Worm (Caenorhabditis elegans) whole organism, L1 larva: Measurements from ENCODE around the gene F32A5.4.

Experiments used
- C16A3.4 ChIP-seq: fragments of 150-350 bp; optimal IDR thresholded peaks from 2 replicates; lab custom pipeline; 2014; ENCODE audit warnings: missing biosample characterization, missing genetic modification characterization
- alr-1 ChIP-seq: fragments of 200-800 bp; sonication (Bioruptor generic); optimal IDR thresholded peaks from 2 replicates; lab custom pipeline; 2018; ENCODE audit warnings: borderline replicate concordance, mild to moderate bottlenecking, missing genetic modification characterization, missing compliant biosample characterization
- ama-1 ChIP-seq: fragments of 150-350 bp; optimal IDR thresholded peaks from 2 replicates; lab custom pipeline; 2014
- blmp-1 ChIP-seq: fragments of 150-350 bp; optimal IDR thresholded peaks from 2 replicates; lab custom pipeline; 2014; ENCODE audit warnings: missing biosample characterization, missing genetic modification characterization
- ceh-63 ChIP-seq: fragments of 200-800 bp; sonication (Bioruptor generic); optimal IDR thresholded peaks from 2 replicates; lab custom pipeline; 2018; ENCODE audit warnings: mild to moderate bottlenecking, missing genetic modification characterization, missing compliant biosample characterization
- ceh-8 ChIP-seq: fragments of 200-800 bp; sonication (Bioruptor generic); optimal IDR thresholded peaks from 2 replicates; lab custom pipeline; 2018; ENCODE audit warnings: mild to moderate bottlenecking, missing genetic modification characterization, moderate library complexity, missing compliant biosample characterization
- ceh-88 ChIP-seq: fragments of 200-800 bp; sonication (Bioruptor generic); IDR thresholded peaks from 2 replicates; pipeline ENCODE4 v1.3.6; 2022; ENCODE audit warnings: missing genetic modification characterization, missing compliant biosample characterization
- efl-1 ChIP-seq, 4 experiments: fragments of 150-350 bp; optimal IDR thresholded peaks in 3 of 4; peaks in 1 of 4; 1 replicate in 1 of 4; 2 replicates in 3 of 4; lab custom pipeline; 2014; ENCODE audit warnings: missing biosample characterization in 2 of 4, missing genetic modification characterization in 2 of 4, missing genetic modification reagents in 2 of 4
- egl-27 ChIP-seq, 2 experiments: fragments of 150-350 bp in 1 of 2; sonication (generic microtip); optimal IDR thresholded peaks; 3 replicates each; lab custom pipeline; 2017 to 2018; ENCODE audit warnings: missing biosample characterization in 2 of 2, missing genetic modification characterization in 2 of 2, missing genetic modification reagents in 2 of 2
- elt-2 ChIP-seq: sonication (generic microtip); optimal IDR thresholded peaks from 2 replicates; lab custom pipeline; 2016; ENCODE audit warnings: missing genetic modification characterization, mild to moderate bottlenecking, inconsistent platforms, missing compliant biosample characterization, missing genetic modification reagents
- fkh-4 ChIP-seq: sonication (generic microtip); optimal IDR thresholded peaks from 2 replicates; lab custom pipeline; 2016; ENCODE audit warnings: missing compliant biosample characterization, missing genetic modification characterization, borderline replicate concordance
- fos-1 ChIP-seq: fragments of 150-350 bp; optimal IDR thresholded peaks from 2 replicates; lab custom pipeline; 2014; ENCODE audit warnings: missing biosample characterization, missing genetic modification characterization
- grh-1 ChIP-seq: fragments of 200-800 bp; sonication (Bioruptor generic); IDR thresholded peaks from 2 replicates; pipeline ENCODE4 v1.3.6; 2022; ENCODE audit warnings: missing genetic modification reagents, missing genetic modification characterization, missing compliant biosample characterization
- hlh-17 ChIP-seq: fragments of 200-800 bp; sonication (Bioruptor generic); optimal IDR thresholded peaks from 2 replicates; lab custom pipeline; 2018; ENCODE audit warnings: missing genetic modification characterization, mild to moderate bottlenecking, missing compliant biosample characterization, moderate library complexity, borderline replicate concordance
- isw-1 ChIP-seq: fragments of 200-800 bp; sonication (Bioruptor generic); IDR thresholded peaks from 2 replicates; pipeline ENCODE4 v1.3.6; 2022; ENCODE audit warnings: missing genetic modification characterization, missing compliant biosample characterization
- jun-1 ChIP-seq: fragments of 150-350 bp; optimal IDR thresholded peaks from 2 replicates; lab custom pipeline; 2014; ENCODE audit warnings: missing biosample characterization, missing genetic modification reagents, missing genetic modification characterization
- lin-15B ChIP-seq: fragments of 150-350 bp; sonication (generic microtip); optimal IDR thresholded peaks from 3 replicates; lab custom pipeline; 2014; ENCODE audit warnings: missing biosample characterization, missing genetic modification characterization
- lin-35 ChIP-seq, 2 experiments: fragments of 150-350 bp; optimal IDR thresholded peaks; 2 replicates each; lab custom pipeline; 2014; ENCODE audit warnings: missing biosample characterization in 2 of 2, missing genetic modification characterization in 2 of 2, missing genetic modification reagents in 2 of 2
- lin-39 ChIP-seq: fragments of 150-350 bp; optimal IDR thresholded peaks from 2 replicates; lab custom pipeline; 2014; ENCODE audit warnings: missing biosample characterization, missing genetic modification reagents, missing genetic modification characterization
- lsy-2 ChIP-seq, 2 experiments: fragments of 150-350 bp; optimal IDR thresholded peaks; 2 replicates each; lab custom pipeline; 2014; ENCODE audit warnings: missing biosample characterization in 2 of 2, missing genetic modification characterization in 2 of 2
- mab-9 ChIP-seq: fragments of 200-800 bp; sonication (Bioruptor generic); IDR thresholded peaks from 2 replicates; pipeline ENCODE4 v1.3.6; 2022; ENCODE audit warnings: missing genetic modification reagents, missing genetic modification characterization, missing compliant biosample characterization
- mdl-1 ChIP-seq, 2 experiments: fragments of 150-350 bp; optimal IDR thresholded peaks; 2 replicates each; lab custom pipeline; 2014 to 2017; ENCODE audit warnings: missing biosample characterization in 2 of 2, missing genetic modification characterization in 2 of 2, inconsistent platforms in 1 of 2
- mef-2 ChIP-seq: fragments of 150-350 bp; optimal IDR thresholded peaks from 2 replicates; lab custom pipeline; 2014; ENCODE audit warnings: missing biosample characterization, missing genetic modification characterization
- mep-1 ChIP-seq: fragments of 150-350 bp; optimal IDR thresholded peaks from 2 replicates; lab custom pipeline; 2014; ENCODE audit warnings: missing biosample characterization, missing genetic modification characterization
- nhr-11 ChIP-seq: fragments of 150-350 bp; optimal IDR thresholded peaks from 2 replicates; lab custom pipeline; 2014; ENCODE audit warnings: missing biosample characterization, missing genetic modification characterization
- nhr-19 ChIP-seq: fragments of 200-800 bp; sonication (Bioruptor generic); conservative IDR thresholded peaks from 2 replicates; pipeline ENCODE4 v1.3.6; 2022; ENCODE audit warnings: missing genetic modification characterization, missing compliant biosample characterization
- nhr-20 ChIP-seq: sonication (generic microtip); optimal IDR thresholded peaks from 2 replicates; lab custom pipeline; 2016; ENCODE audit warnings: mild to moderate bottlenecking, missing genetic modification characterization, missing compliant biosample characterization
- nhr-237 ChIP-seq: fragments of 150-350 bp; optimal IDR thresholded peaks from 2 replicates; lab custom pipeline; 2014; ENCODE audit warnings: missing biosample characterization, missing genetic modification characterization
- nhr-71 ChIP-seq: sonication (generic microtip); optimal IDR thresholded peaks from 2 replicates; lab custom pipeline; 2016; ENCODE audit warnings: mild to moderate bottlenecking, missing genetic modification characterization, moderate library complexity, missing compliant biosample characterization
- nhr-76 ChIP-seq: sonication (generic microtip); optimal IDR thresholded peaks from 2 replicates; lab custom pipeline; 2017; ENCODE audit warnings: missing biosample characterization, missing genetic modification characterization
- nhr-77 ChIP-seq: fragments of 150-350 bp; optimal IDR thresholded peaks from 2 replicates; lab custom pipeline; 2014; ENCODE audit warnings: missing biosample characterization, missing genetic modification characterization
- nhr-84 ChIP-seq: sonication (generic microtip); optimal IDR thresholded peaks from 2 replicates; lab custom pipeline; 2017; ENCODE audit warnings: missing biosample characterization, missing genetic modification characterization
- nhr-90 ChIP-seq: sonication (generic microtip); optimal IDR thresholded peaks from 2 replicates; lab custom pipeline; 2016; ENCODE audit warnings: mild to moderate bottlenecking, missing genetic modification characterization, missing compliant biosample characterization; ENCODE audit not compliant: poor library complexity
- pag-3 ChIP-seq: sonication (generic microtip); optimal IDR thresholded peaks from 2 replicates; lab custom pipeline; 2017; ENCODE audit warnings: missing genetic modification characterization, mild to moderate bottlenecking, missing compliant biosample characterization, antibody characterized with exemption, borderline replicate concordance; ENCODE audit not compliant: insufficient read depth
- snu-23 ChIP-seq: sonication (generic microtip); optimal IDR thresholded peaks from 2 replicates; lab custom pipeline; 2016; ENCODE audit warnings: missing genetic modification characterization, missing compliant biosample characterization
- sup-37 ChIP-seq: fragments of 200-800 bp; sonication (Bioruptor generic); optimal IDR thresholded peaks from 2 replicates; lab custom pipeline; 2018; ENCODE audit warnings: mild to moderate bottlenecking, missing genetic modification characterization, missing compliant biosample characterization
- swsn-7 ChIP-seq: sonication (generic microtip); optimal IDR thresholded peaks from 2 replicates; lab custom pipeline; 2016; ENCODE audit warnings: missing genetic modification characterization, missing compliant biosample characterization
- tbx-2 ChIP-seq: sonication (generic microtip); optimal IDR thresholded peaks from 2 replicates; lab custom pipeline; 2016; ENCODE audit warnings: missing genetic modification characterization, missing compliant biosample characterization
- unc-130 ChIP-seq: fragments of 150-350 bp; optimal IDR thresholded peaks from 2 replicates; lab custom pipeline; 2017; ENCODE audit warnings: missing biosample characterization, missing genetic modification characterization, inconsistent platforms
- unc-30 ChIP-seq: sonication (generic microtip); optimal IDR thresholded peaks from 2 replicates; lab custom pipeline; 2017; ENCODE audit warnings: missing biosample characterization, missing genetic modification characterization
- vab-15 ChIP-seq: sonication (generic microtip); optimal IDR thresholded peaks from 2 replicates; lab custom pipeline; 2017; ENCODE audit warnings: missing genotype, mild to moderate bottlenecking, missing genetic modification characterization, missing compliant biosample characterization
- xbp-1 ChIP-seq: sonication (generic microtip); optimal IDR thresholded peaks from 2 replicates; lab custom pipeline; 2016; ENCODE audit warnings: missing genetic modification characterization, missing compliant biosample characterization
- zip-4 ChIP-seq: fragments of 200-800 bp; sonication (Bioruptor generic); optimal IDR thresholded peaks from 2 replicates; lab custom pipeline; 2018; ENCODE audit warnings: mild to moderate bottlenecking, missing genetic modification characterization, moderate library complexity, missing compliant biosample characterization
- ztf-11 ChIP-seq, 2 experiments: sonication (generic microtip); optimal IDR thresholded peaks; 2 replicates each; lab custom pipeline; 2016 to 2017; ENCODE audit warnings: missing genetic modification characterization in 2 of 2, missing biosample characterization in 1 of 2, missing compliant biosample characterization in 1 of 2
- ztf-4 ChIP-seq: fragments of 150-350 bp; optimal IDR thresholded peaks from 2 replicates; lab custom pipeline; 2014; ENCODE audit warnings: missing biosample characterization, missing genetic modification characterization

F32A5.4 gene

DNA sequence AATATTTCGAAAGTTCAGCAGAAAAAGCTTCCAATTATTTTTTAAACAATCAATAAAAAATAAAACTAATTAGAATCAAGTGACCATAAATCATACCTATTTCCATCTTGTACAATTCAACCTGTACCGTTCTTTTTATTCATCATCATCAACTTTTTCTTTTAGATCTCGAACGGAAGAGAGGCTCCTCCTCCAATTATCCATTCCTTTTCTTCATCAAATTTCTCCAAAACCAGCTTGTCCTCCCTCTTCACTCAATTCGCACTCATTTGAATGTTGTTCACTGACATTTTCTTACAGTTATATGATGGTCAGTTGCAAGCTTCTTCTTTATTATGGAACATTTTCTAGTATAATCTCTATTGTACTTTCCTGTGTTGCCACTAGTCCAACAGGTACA, 32.9 kb downstream of the F32A5.4 start, which contains the start of gene C30G12.4:
C30G12.4 (plus strand) TSS at position 301 of the 400 bp plus-strand sequence.
- TF ChIP-seq nhr-71 (tag; lab: Kevin White, UChicago) (no peak), ceh-63 (no peak), sup-37 (no peak), fkh-4 (tag; lab: Kevin White, UChicago) (no peak), vab-15 (tag; lab: Kevin White, UChicago) (no peak), ztf-4 (tag; lab: Kevin White, UChicago) (no peak), egl-27 (tag; optimal IDR thresholded peaks at IDR 0.05; lab: Kevin White, UChicago) (no peak), fos-1 (tag; lab: Kevin White, UChicago) (no peak)

DNA sequence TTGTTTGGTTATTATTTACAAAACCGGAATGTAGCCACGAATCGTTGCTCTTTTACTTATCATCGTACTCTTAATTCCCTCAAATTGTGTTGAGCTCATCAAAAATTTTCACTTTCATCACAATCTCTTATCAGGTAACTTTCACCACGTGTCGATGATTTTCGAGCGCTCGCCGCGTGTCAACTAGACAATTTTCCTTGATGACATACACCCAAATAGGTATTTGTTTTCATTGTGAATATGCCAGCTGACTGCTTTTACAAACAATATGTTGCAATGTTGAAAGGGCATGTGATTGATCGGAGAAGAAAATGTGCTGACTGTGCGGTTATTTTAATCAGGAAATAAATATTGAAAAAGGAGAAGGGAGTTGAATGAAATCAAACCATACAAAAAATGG, 35.7 kb downstream of the F32A5.4 start:
- peak; percentile 68 for TF ChIP-seq nhr-20 (tag; lab: Kevin White, UChicago)
- TF ChIP-seq mdl-1 (tag; optimal IDR thresholded peaks at IDR 0.05; lab: Kevin White, UChicago) = peak in 1 of 2 experiments; percentile 61
- no peak for TF ChIP-seq sup-37
- no peak for TF ChIP-seq C16A3.4 (tag; lab: Kevin White, UChicago)
- TF ChIP-seq efl-1 (optimal IDR thresholded peaks at IDR 0.05; lab: Kevin White, UChicago) = no peak
- TF ChIP-seq efl-1 (GFP tag; optimal IDR thresholded peaks at IDR 0.05 in 1 of 2; lab: Kevin White, UChicago) = peak in 1 of 2 experiments; percentile 41
- TF ChIP-seq lin-35 (GFP tag; optimal IDR thresholded peaks at IDR 0.05; lab: Kevin White, UChicago) = peak in 1 of 2 experiments; percentile 47
- TF ChIP-seq grh-1 (GFP tag; lab: Robert Waterston, UW) = no peak
- no peak for TF ChIP-seq vab-15 (tag; lab: Kevin White, UChicago)
- TF ChIP-seq elt-2 (tag; lab: Kevin White, UChicago) = peak; percentile 96
- TF ChIP-seq nhr-76 (tag; lab: Kevin White, UChicago) = no peak
- TF ChIP-seq ceh-88 (GFP tag; lab: Robert Waterston, UW) = no peak
- TF ChIP-seq blmp-1 (tag; lab: Kevin White, UChicago) = peak; percentile 42
- no peak for TF ChIP-seq ceh-63
- peak; percentile 35 for TF ChIP-seq nhr-90
- peak; percentile 32 for TF ChIP-seq nhr-71 (tag; lab: Kevin White, UChicago)
- peak; percentile 55 for TF ChIP-seq jun-1
- TF ChIP-seq, all 84 proteins: peak for 9

DNA sequence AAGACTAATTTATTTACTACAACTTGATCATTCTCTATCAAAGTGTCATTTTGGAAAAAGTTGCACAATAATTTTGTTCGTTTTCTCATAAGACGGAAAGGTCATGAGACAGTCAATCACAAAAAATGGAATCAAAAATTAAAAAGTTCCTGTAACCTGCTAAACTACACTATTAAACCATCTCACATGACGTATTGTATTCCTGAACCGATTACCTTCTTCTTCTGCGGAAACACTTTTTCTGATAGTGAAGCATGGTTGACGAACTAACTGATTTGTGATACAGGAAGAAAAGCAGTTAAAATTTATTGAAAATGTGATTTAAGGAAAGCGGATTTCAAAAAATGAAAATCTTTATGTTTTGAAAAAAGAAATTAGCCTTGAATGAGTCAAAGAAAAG, 40.8 kb downstream of the F32A5.4 start:
- TF ChIP-seq nhr-20 (tag; lab: Kevin White, UChicago) (peak; percentile 17), elt-2 (tag; lab: Kevin White, UChicago) (peak; percentile 43), pag-3 (tag; lab: Kevin White, UChicago) (no peak)
- TF ChIP-seq, all 84 proteins: peak for 2

DNA sequence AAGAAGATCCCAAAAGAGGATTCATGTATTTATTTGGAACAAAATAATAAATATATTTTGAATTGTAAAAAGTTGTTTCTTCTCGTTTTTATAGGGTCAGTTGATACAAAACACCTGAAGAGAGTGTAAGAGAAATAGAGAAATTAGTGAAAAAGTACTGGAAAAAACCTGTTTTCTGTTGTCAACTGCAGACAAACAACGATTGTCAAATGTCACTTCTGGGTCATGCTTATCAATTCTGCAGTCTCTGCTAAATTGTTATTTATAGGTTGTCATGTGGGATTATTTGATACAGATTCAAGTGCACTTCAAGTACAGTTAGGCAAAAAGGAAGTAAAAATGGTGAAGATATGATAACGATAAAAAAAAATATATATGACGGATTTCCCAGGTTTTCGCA, 43.6 kb downstream of the F32A5.4 start:
- TF ChIP-seq vab-15 (tag; lab: Kevin White, UChicago) (no peak), snu-23 (GFP tag; lab: Kevin White, UChicago) (peak; percentile 22), grh-1 (GFP tag; lab: Robert Waterston, UW) (peak; percentile 71), hlh-17 (GFP tag; lab: Kevin White, UChicago) (no peak), tbx-2 (tag; lab: Kevin White, UChicago) (peak; percentile 44), nhr-76 (tag; lab: Kevin White, UChicago) (no peak), ceh-8 (GFP tag; lab: Kevin White, UChicago) (no peak), unc-30 (tag; lab: Kevin White, UChicago) (no peak), ztf-11 (tag; optimal IDR thresholded peaks at IDR 0.05; lab: Kevin White, UChicago) (no peak), xbp-1 (tag; lab: Kevin White, UChicago) (no peak), nhr-77 (tag; lab: Kevin White, UChicago) (no peak), nhr-20 (tag; lab: Kevin White, UChicago) (peak; percentile 55), mef-2 (tag; lab: Kevin White, UChicago) (no peak), ama-1 (lab: Kevin White, UChicago) (no peak), swsn-7 (no peak), mab-9 (GFP tag; lab: Robert Waterston, UW) (no peak), nhr-237 (no peak), isw-1 (no peak), nhr-11 (tag; lab: Kevin White, UChicago) (no peak), lsy-2 (tag; optimal IDR thresholded peaks at IDR 0.05; lab: Kevin White, UChicago) (peak in 1 of 2 experiments; percentile 12), lin-39 (tag; lab: Kevin White, UChicago) (no peak), efl-1 (optimal IDR thresholded peaks at IDR 0.05; lab: Kevin White, UChicago) (no peak), efl-1 (GFP tag; optimal IDR thresholded peaks at IDR 0.05 in 1 of 2; lab: Kevin White, UChicago) (peak in 1 of 2 experiments; percentile 73), mep-1 (no peak), lin-15B (no peak), nhr-84 (tag; lab: Kevin White, UChicago) (no peak), unc-130 (tag; lab: Kevin White, UChicago) (no peak), zip-4 (no peak), nhr-19 (GFP tag; lab: Robert Waterston, UW) (no peak; the same call in 1 of the 2 replicates), alr-1 (tag; lab: Kevin White, UChicago) (no peak)
